Fruit fly (Drosophila melanogaster): ENCODE measurements around the gene CG14297.

CG14297 gene

dm6 chr3R:18910923-18911322, 13.0 kb downstream of the CG14297 start (continued):
- TF ChIP-seq CG8359 (GFP tag; optimal IDR thresholded peaks at IDR 0.05; ENCODE audit: borderline replicate concordance) = no peak
- no peak for TF ChIP-seq sima (GFP tag; optimal IDR thresholded peaks at IDR 0.05)
- no peak for TF ChIP-seq CG15011 (GFP tag; optimal IDR thresholded peaks at IDR 0.05)
- TF ChIP-seq CG17568 (GFP tag; optimal IDR thresholded peaks at IDR 0.05) = no peak
- TF ChIP-seq Aef1 (GFP tag; IDR thresholded peaks at IDR 0.05) = no peak
- no peak for TF ChIP-seq tup (GFP tag; optimal IDR thresholded peaks at IDR 0.05)
- TF ChIP-seq Pdp1 (GFP tag; optimal IDR thresholded peaks at IDR 0.05) = no peak
- TF ChIP-seq sc (optimal IDR thresholded peaks at IDR 0.05) = no peak
- no peak for TF ChIP-seq sc (GFP tag; optimal IDR thresholded peaks at IDR 0.05)
- TF ChIP-seq unc-4 (GFP tag; IDR thresholded peaks at IDR 0.05; ENCODE audit: partially characterized antibody) = no peak
- no peak for TF ChIP-seq nom (GFP tag; optimal IDR thresholded peaks at IDR 0.05)
- no peak for TF ChIP-seq vnd (GFP tag; IDR thresholded peaks at IDR 0.05; ENCODE audit: partially characterized antibody)
- peak; percentile 7 for TF ChIP-seq Vsx1 (GFP tag; optimal IDR thresholded peaks at IDR 0.05)
- TF ChIP-seq CG31441 (GFP tag; IDR thresholded peaks at IDR 0.05) = 0 out of 2 replicates have a peak, but pooled peaks have one; percentile 15
- TF ChIP-seq chinmo (GFP tag; IDR thresholded peaks at IDR 0.05; ENCODE audit: partially characterized antibody) = no peak
- TF ChIP-seq CG9437 (GFP tag; optimal IDR thresholded peaks at IDR 0.05) = no peak
- no peak for TF ChIP-seq twi (tag; optimal IDR thresholded peaks at IDR 0.05)
- TF ChIP-seq H15 (GFP tag; IDR thresholded peaks at IDR 0.05) = no peak
- no peak for TF ChIP-seq HHEX (GFP tag; optimal IDR thresholded peaks at IDR 0.05)
- TF ChIP-seq lab (GFP tag; optimal IDR thresholded peaks at IDR 0.05) = peak; percentile 41
- no peak for TF ChIP-seq NK7.1 (GFP tag; optimal IDR thresholded peaks at IDR 0.05)
- no peak for TF ChIP-seq Lim3 (GFP tag; IDR thresholded peaks at IDR 0.05)
- TF ChIP-seq CG4424 (GFP tag; optimal IDR thresholded peaks at IDR 0.05) = no peak
- no peak for TF ChIP-seq onecut (GFP tag; IDR thresholded peaks at IDR 0.05)
- TF ChIP-seq Ada2b (GFP tag; IDR thresholded peaks at IDR 0.05) = no peak
- TF ChIP-seq pnt (GFP tag; optimal IDR thresholded peaks at IDR 0.05) = no peak
- no peak for TF ChIP-seq stc (GFP tag; IDR thresholded peaks at IDR 0.05)
- TF ChIP-seq sd (tag; optimal IDR thresholded peaks at IDR 0.05) = peak; percentile 25
- no peak for TF ChIP-seq CG8765 (GFP tag; IDR thresholded peaks at IDR 0.05)
- no peak for TF ChIP-seq CG4730 (GFP tag; IDR thresholded peaks at IDR 0.05)
- TF ChIP-seq tna (GFP tag; IDR thresholded peaks at IDR 0.05; ENCODE audit: partially characterized antibody) = no peak
- no peak for TF ChIP-seq Sox102F (GFP tag; optimal IDR thresholded peaks at IDR 0.05)
- no peak for TF ChIP-seq cas (GFP tag; IDR thresholded peaks at IDR 0.05)
- TF ChIP-seq CG17612 (GFP tag; IDR thresholded peaks at IDR 0.05) = no peak
- no peak for TF ChIP-seq Doc3 (GFP tag; IDR thresholded peaks at IDR 0.05; ENCODE audit: partially characterized antibody)
- no peak for TF ChIP-seq YL-1 (GFP tag; optimal IDR thresholded peaks at IDR 0.05)
- TF ChIP-seq CG2202 (tag; optimal IDR thresholded peaks at IDR 0.05) = no peak
- TF ChIP-seq CG8281 (tag; optimal IDR thresholded peaks at IDR 0.05) = no peak
- TF ChIP-seq bowl (GFP tag; IDR thresholded peaks at IDR 0.05) = no peak
- no peak for TF ChIP-seq CG7556 (GFP tag; optimal IDR thresholded peaks at IDR 0.05)
- no peak for TF ChIP-seq sr (GFP tag; IDR thresholded peaks at IDR 0.05)
- TF ChIP-seq fd3F (GFP tag; optimal IDR thresholded peaks at IDR 0.05) = no peak
- TF ChIP-seq CG32532 (GFP tag; IDR thresholded peaks at IDR 0.05) = no peak
- TF ChIP-seq klu (GFP tag; IDR thresholded peaks at IDR 0.05) = no peak
- peak; percentile 30 for TF ChIP-seq Fer1 (GFP tag; optimal IDR thresholded peaks at IDR 0.05)
- no peak for TF ChIP-seq Fer2 (tag; optimal IDR thresholded peaks at IDR 0.05)
- no peak for TF ChIP-seq Abd-B (GFP tag; optimal IDR thresholded peaks at IDR 0.05)
- TF ChIP-seq esg (GFP tag; conservative IDR thresholded peaks at IDR 0.05) = no peak
- no peak for TF ChIP-seq CG30020 (tag; optimal IDR thresholded peaks at IDR 0.05)
- TF ChIP-seq usp (GFP tag; optimal IDR thresholded peaks at IDR 0.05) = no peak
- TF ChIP-seq CG17912 (GFP tag; optimal IDR thresholded peaks at IDR 0.05) = no peak

Data from whole organism, embryonic.